Worm (Caenorhabditis elegans): ENCODE results near the gene par-1.

par-1 gene

ce11 chrV:14153615-14154014 lies 8.4 kb upstream of the par-1 start:
- TF ChIP-seq nhr-11 (tag; optimal IDR thresholded peaks at IDR 0.05) (peak; percentile 19), hlh-11 (tag; optimal IDR thresholded peaks at IDR 0.05) (peak; percentile 14), aha-1 (tag) (no peak)

ce11 chrV:14150966-14151365 lies 5.8 kb upstream of the par-1 start:
- TF ChIP-seq dmd-6 (GFP tag; IDR thresholded peaks at IDR 0.05) (no peak), nhr-102 (tag; optimal IDR thresholded peaks at IDR 0.05) (no peak), snpc-4 (tag; optimal IDR thresholded peaks at IDR 0.05) (no peak), lin-13 (GFP tag; optimal IDR thresholded peaks at IDR 0.05) (no peak), unc-62 (GFP tag; optimal IDR thresholded peaks at IDR 0.05 in 1 of 2) (peak in 1 of 2 experiments; percentile 57), unc-62 (tag; optimal IDR thresholded peaks at IDR 0.05) (no peak), zfp-3 (GFP tag; conservative IDR thresholded peaks at IDR 0.05) (no peak), lsy-2 (tag; optimal IDR thresholded peaks at IDR 0.05) (no peak), ceh-62 (tag; optimal IDR thresholded peaks at IDR 0.05) (no peak), nhr-28 (tag; optimal IDR thresholded peaks at IDR 0.05) (peak; percentile 2)

- TF ChIP-seq set-16 (GFP tag; IDR thresholded peaks at IDR 0.05) = no peak
- TF ChIP-seq unc-62 (GFP tag; optimal IDR thresholded peaks at IDR 0.05 in 1 of 2) = peak in 1 of 2 experiments; percentile 65
- no peak for TF ChIP-seq unc-62 (tag; optimal IDR thresholded peaks at IDR 0.05)
Measured at ce11 chrV:14149125-14149524, 4.0 kb upstream of the par-1 start.

ce11 chrV:14147114-14147513 lies 1.9 kb upstream of the par-1 start:
- TF ChIP-seq set-16 (GFP tag; IDR thresholded peaks at IDR 0.05) = peak; percentile 67
- TF ChIP-seq tra-1 (GFP tag; IDR thresholded peaks at IDR 0.05) = no peak

- no peak for TF ChIP-seq ces-1 (GFP tag; optimal IDR thresholded peaks at IDR 0.05)
- TF ChIP-seq ztf-11 (tag; optimal IDR thresholded peaks at IDR 0.05) = no peak
- no peak for TF ChIP-seq aha-1 (tag)
- TF ChIP-seq mxl-3 (GFP tag; optimal IDR thresholded peaks at IDR 0.05) = no peak
- no peak for TF ChIP-seq lin-15B (tag; optimal IDR thresholded peaks at IDR 0.05)
- no peak for TF ChIP-seq jun-1 (tag; optimal IDR thresholded peaks at IDR 0.05)
- TF ChIP-seq vab-7 (GFP tag; IDR thresholded peaks at IDR 0.05) = no peak
- no peak for TF ChIP-seq spr-1 (tag; optimal IDR thresholded peaks at IDR 0.05)
Measured at ce11 chrV:14146199-14146598, 1.0 kb upstream of the par-1 start, which contains the start of gene acs-10. acs-10 (plus strand) TSS chrV:14146499.

ce11 chrV:14143634-14144033 lies 1.5 kb downstream of the par-1 start:
- TF ChIP-seq mep-1 (tag; optimal IDR thresholded peaks at IDR 0.05) (peak; percentile 41), ctbp-1 (GFP tag; IDR thresholded peaks at IDR 0.05) (0 out of 2 replicates have a peak, but pooled peaks have one; percentile 45), hmg-1.1 (GFP tag; IDR thresholded peaks at IDR 0.05) (peak; percentile 41; the same call in 1 of the 2 replicates), ces-1 (GFP tag; optimal IDR thresholded peaks at IDR 0.05) (peak; percentile 18), D1046.2 (GFP tag; IDR thresholded peaks at IDR 0.05) (no peak), fkh-10 (GFP tag; optimal IDR thresholded peaks at IDR 0.05) (peak; percentile 84), hlh-30 (tag; optimal IDR thresholded peaks at IDR 0.05; ENCODE audit: insufficient read depth) (peak; percentile 33), mes-2 (tag; optimal IDR thresholded peaks at IDR 0.05; ENCODE audit: poor library complexity, severe bottlenecking) (no peak), lsy-2 (tag; optimal IDR thresholded peaks at IDR 0.05) (peak in 1 of 2 experiments; percentile 63), Y5F2A.4 (GFP tag; optimal IDR thresholded peaks at IDR 0.05) (no peak), madf-5 (GFP tag; IDR thresholded peaks at IDR 0.05) (no peak), unc-130 (GFP tag; optimal IDR thresholded peaks at IDR 0.05) (no peak), saeg-2 (GFP tag; IDR thresholded peaks at IDR 0.05) (no peak), aha-1 (tag) (peak; percentile 40), unc-62 (GFP tag; optimal IDR thresholded peaks at IDR 0.05 in 1 of 2) (peak in 1 of 2 experiments; percentile 99), unc-62 (tag; optimal IDR thresholded peaks at IDR 0.05) (no peak), rbr-2 (tag; optimal IDR thresholded peaks at IDR 0.05) (peak; percentile 47), nhr-11 (tag; optimal IDR thresholded peaks at IDR 0.05) (peak; percentile 14)

Data from whole organism, L4 larva.